Worm (Caenorhabditis elegans) whole organism, L3 larva: Measurements from ENCODE around the gene F56D2.2.
"Not testable (repeated sequence)": the region's sequence is repeated elsewhere in the genome, so short reads cannot be mapped to it uniquely, and the experiment has no call there.

Experiments used
- elt-1 ChIP-seq: fragments of 150-350 bp; optimal IDR thresholded peaks from 2 replicates; lab custom pipeline; 2014; ENCODE audit warnings: missing biosample characterization, missing genetic modification characterization
- elt-3 ChIP-seq, 3 experiments: fragments of 150-350 bp in 1 of 3; sonication (generic microtip) in 2 of 3; optimal IDR thresholded peaks; 2 replicates in 2 of 3; 4 replicates in 1 of 3; lab custom pipeline; 2014 to 2017; ENCODE audit warnings: missing biosample characterization in 3 of 3, missing genetic modification characterization in 3 of 3
- fkh-10 ChIP-seq: sonication (generic microtip); optimal IDR thresholded peaks from 2 replicates; lab custom pipeline; 2017; ENCODE audit warnings: missing biosample characterization, missing genetic modification reagents, missing genetic modification characterization
- jun-1 ChIP-seq: fragments of 150-350 bp; optimal IDR thresholded peaks from 2 replicates; lab custom pipeline; 2014; ENCODE audit warnings: missing biosample characterization, missing genetic modification reagents, missing genetic modification characterization
- nhr-11 ChIP-seq: fragments of 150-350 bp; optimal IDR thresholded peaks from 2 replicates; lab custom pipeline; 2014; ENCODE audit warnings: missing biosample characterization, missing genetic modification characterization
- pqm-1 ChIP-seq: fragments of 150-350 bp; optimal IDR thresholded peaks from 2 replicates; lab custom pipeline; 2017; ENCODE audit warnings: missing biosample characterization, missing genetic modification characterization, inconsistent platforms
- snpc-4 ChIP-seq: fragments of 150-350 bp; optimal IDR thresholded peaks from 2 replicates; lab custom pipeline; 2014; ENCODE audit warnings: missing biosample characterization, missing genetic modification characterization
- unc-39 ChIP-seq: sonication (generic microtip); optimal IDR thresholded peaks from 4 replicates; lab custom pipeline; 2017; ENCODE audit warnings: missing biosample characterization, missing genetic modification characterization
- unc-62 ChIP-seq: fragments of 150-350 bp; sonication (generic microtip); optimal IDR thresholded peaks from 4 replicates; lab custom pipeline; 2014; ENCODE audit warnings: missing biosample characterization, missing genetic modification reagents, missing genetic modification characterization

DNA sequence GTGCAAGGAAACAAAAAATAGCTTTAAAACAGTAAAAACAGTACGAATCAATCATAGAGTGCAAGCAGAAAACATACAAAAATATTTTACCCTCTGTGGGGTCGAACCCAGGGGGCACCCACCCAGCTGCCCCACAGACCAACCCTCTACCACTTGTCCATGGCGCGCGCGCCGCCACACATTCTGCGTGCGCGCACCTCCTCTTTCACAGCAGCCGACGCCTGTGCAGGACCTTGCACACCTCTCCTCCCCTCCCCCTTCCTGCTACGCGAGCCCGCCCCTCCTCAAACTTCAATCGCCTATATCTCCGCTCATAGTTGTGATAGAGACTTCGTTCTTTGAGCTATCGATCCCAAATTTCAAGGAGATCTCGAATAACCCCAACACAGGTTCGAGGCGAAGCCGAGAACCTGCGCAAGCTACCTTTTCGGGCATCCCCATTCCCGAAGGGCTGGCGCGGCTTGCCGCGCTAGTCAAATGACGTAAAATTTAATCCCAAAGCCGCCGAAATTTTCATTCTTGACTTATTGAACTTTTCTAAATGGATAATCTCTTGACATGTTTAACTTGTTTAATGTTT is 50.3 kb downstream of the F56D2.2 start:
- not testable (repeated sequence) for TF ChIP-seq elt-3 (tag; optimal IDR thresholded peaks at IDR 0.05; lab: Kevin White, UChicago); unc-62 (GFP tag; lab: Kevin White, UChicago); pqm-1 (tag; lab: Kevin White, UChicago); elt-1; fkh-10 (GFP tag; lab: Kevin White, UChicago); nhr-11 (tag; lab: Kevin White, UChicago); unc-39; jun-1 (tag; lab: Kevin White, UChicago); snpc-4 (tag; lab: Kevin White, UChicago)
